Worm (Caenorhabditis elegans): ENCODE data around the gene C34C12.2.
"Not testable (repeated sequence)": the region's sequence is repeated elsewhere in the genome, so short reads cannot be mapped to it uniquely, and the experiment has no call there.

C34C12.2 gene

ce11 chrIII:3429761-3430160 is 23.8 kb upstream of the C34C12.2 start:
- TF ChIP-seq ztf-29 (GFP tag; IDR thresholded peaks at IDR 0.05) (no peak), T22C8.4 (GFP tag; IDR thresholded peaks at IDR 0.05) (peak; percentile 65)

DNA sequence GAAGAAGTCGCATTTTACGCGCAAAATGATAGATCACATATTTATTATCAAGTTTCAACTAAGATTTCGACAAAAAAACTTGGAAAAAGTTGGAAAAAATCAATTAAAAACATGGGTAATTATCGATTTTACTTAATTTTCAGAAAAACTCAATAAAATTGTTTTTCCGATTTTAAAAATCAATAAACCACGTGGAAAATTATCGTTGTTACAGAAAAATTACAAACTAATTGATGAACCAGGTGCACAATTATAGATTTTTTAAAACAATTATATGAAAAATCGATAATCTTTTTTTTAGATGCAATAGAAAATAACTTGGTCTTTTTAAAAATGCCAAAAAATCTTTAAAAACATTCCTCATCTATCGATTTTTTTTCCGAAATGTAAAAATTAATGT is 22.9 kb upstream of the C34C12.2 start:
- TF ChIP-seq flt-1 (GFP tag; IDR thresholded peaks at IDR 0.05) (no peak), klf-2 (GFP tag; conservative IDR thresholded peaks at IDR 0.05) (no peak), ztf-23 (GFP tag; IDR thresholded peaks at IDR 0.05) (no peak), ref-1 (GFP tag; conservative IDR thresholded peaks at IDR 0.05) (no peak)

DNA sequence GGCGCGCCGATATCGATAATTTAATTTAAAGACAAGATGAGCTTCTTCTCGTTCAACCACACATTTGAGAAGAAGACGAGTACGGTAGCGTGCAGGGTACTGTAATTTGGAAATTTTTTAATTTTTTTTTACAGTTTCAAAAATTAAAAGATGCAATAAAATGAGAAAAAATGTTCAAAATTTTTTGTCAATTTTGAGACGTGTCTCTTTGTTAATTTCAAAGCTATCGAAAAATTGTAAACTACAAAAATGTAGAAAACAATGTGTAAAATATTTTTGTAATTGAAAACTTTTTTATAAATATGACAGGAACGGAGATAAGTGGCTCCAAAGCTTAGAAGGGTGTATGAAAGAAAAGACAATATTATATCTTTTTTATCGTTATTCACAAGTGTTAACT is 22.2 kb upstream of the C34C12.2 start, which contains the start of gene K01A11.1:
K01A11.1 (minus strand) TSS at position 101 of the 400 bp plus-strand sequence.
- no peak for TF ChIP-seq ref-1 (GFP tag; conservative IDR thresholded peaks at IDR 0.05)
- TF ChIP-seq tab-1 (GFP tag; IDR thresholded peaks at IDR 0.05) = no peak
- no peak for TF ChIP-seq T22C8.4 (GFP tag; IDR thresholded peaks at IDR 0.05)
- TF ChIP-seq flt-1 (GFP tag; IDR thresholded peaks at IDR 0.05) = no peak
- TF ChIP-seq ztf-23 (GFP tag; IDR thresholded peaks at IDR 0.05) = no peak
- TF ChIP-seq klf-2 (GFP tag; conservative IDR thresholded peaks at IDR 0.05) = no peak
- no peak for TF ChIP-seq ztf-29 (GFP tag; IDR thresholded peaks at IDR 0.05)
- TF ChIP-seq cog-1 (tag; optimal IDR thresholded peaks at IDR 0.05) = no peak
- TF ChIP-seq med-1 (GFP tag; optimal IDR thresholded peaks at IDR 0.05; ENCODE audit: insufficient read depth) = no peak

ce11 chrIII:3435152-3435551 is 18.4 kb upstream of the C34C12.2 start:
- TF ChIP-seq klf-2 (GFP tag; conservative IDR thresholded peaks at IDR 0.05) (no peak), cog-1 (tag; optimal IDR thresholded peaks at IDR 0.05) (no peak), med-1 (GFP tag; optimal IDR thresholded peaks at IDR 0.05; ENCODE audit: insufficient read depth) (no peak), ztf-29 (GFP tag; IDR thresholded peaks at IDR 0.05) (no peak), ref-1 (GFP tag; conservative IDR thresholded peaks at IDR 0.05) (no peak), T22C8.4 (GFP tag; IDR thresholded peaks at IDR 0.05) (no peak), ztf-23 (GFP tag; IDR thresholded peaks at IDR 0.05) (no peak), tab-1 (GFP tag; IDR thresholded peaks at IDR 0.05) (no peak), flt-1 (GFP tag; IDR thresholded peaks at IDR 0.05) (no peak)

DNA sequence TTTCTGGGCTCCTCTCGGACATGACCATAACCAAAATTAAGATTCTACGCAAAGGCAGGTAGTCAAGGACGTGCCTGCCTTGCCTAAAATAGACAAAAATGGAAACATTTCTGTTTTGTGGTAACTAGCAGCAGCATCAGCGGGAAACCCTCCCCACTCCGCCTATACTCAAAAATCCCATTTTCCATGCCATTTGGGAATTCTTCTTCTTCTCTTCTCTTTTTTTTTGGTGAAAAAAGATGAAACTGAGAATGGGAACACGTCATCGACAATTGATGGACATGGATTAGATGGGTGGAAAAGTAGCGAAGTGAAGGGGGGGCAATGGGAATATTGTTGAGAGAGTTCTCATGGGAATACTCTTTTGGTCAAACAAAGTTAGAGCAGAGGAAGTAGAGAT is 16.4 kb upstream of the C34C12.2 start:
- TF ChIP-seq ref-1 (GFP tag; conservative IDR thresholded peaks at IDR 0.05) (no peak), med-1 (GFP tag; optimal IDR thresholded peaks at IDR 0.05; ENCODE audit: insufficient read depth) (no peak), ztf-29 (GFP tag; IDR thresholded peaks at IDR 0.05) (no peak)

- TF ChIP-seq cog-1 (tag; optimal IDR thresholded peaks at IDR 0.05) (no peak), tab-1 (GFP tag; IDR thresholded peaks at IDR 0.05) (no peak), ztf-29 (GFP tag; IDR thresholded peaks at IDR 0.05) (no peak), T22C8.4 (GFP tag; IDR thresholded peaks at IDR 0.05) (no peak), ztf-23 (GFP tag; IDR thresholded peaks at IDR 0.05) (no peak), ref-1 (GFP tag; conservative IDR thresholded peaks at IDR 0.05) (no peak)
Measured at ce11 chrIII:3444139-3444538, 9.4 kb upstream of the C34C12.2 start, which contains the start of gene spe-41. spe-41 (minus strand) TSS chrIII:3444210.

DNA sequence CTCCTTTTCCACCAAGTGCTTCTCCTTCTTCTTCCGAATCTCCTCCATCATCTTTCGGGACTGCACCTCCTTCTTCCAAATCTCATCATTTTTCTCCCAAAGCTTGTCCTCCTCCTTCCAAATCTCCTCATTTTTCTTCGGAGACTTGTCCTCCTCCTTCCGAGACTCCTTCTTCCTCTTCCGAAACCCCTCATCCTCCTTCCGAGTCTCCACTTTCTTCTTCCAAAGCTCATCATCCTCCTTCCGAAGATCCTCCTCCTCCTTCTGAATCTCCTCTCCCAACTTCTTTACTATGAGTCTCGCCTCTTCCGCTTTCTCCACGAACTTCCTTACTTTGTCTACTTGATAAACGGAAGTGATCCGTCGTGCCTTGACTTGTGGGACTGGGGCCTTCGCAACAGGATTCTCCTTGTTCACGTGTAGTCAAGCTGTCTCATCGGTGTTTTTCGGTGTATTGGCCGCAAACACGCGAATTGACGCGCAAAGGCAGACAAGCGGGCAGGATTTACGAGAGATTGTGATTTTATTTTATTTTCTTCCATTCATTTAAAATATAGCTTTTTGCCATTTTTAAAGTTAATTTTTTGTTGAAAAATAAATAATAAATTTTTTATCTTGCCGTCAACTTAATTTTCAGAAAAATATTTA is 899 bp upstream of the C34C12.2 start, which contains the start of the genes K01A11.3 and C34C12.12:
K01A11.3 (minus strand) TSS at position 51 of the 648 bp plus-strand sequence.
C34C12.12 (plus strand) TSS at position 632 of the 648 bp plus-strand sequence.
- TF ChIP-seq ztf-29 (GFP tag; IDR thresholded peaks at IDR 0.05) = no peak
- TF ChIP-seq flt-1 (GFP tag; IDR thresholded peaks at IDR 0.05) = no peak
- TF ChIP-seq T22C8.4 (GFP tag; IDR thresholded peaks at IDR 0.05) = no peak
- no peak for TF ChIP-seq med-1 (GFP tag; optimal IDR thresholded peaks at IDR 0.05; ENCODE audit: insufficient read depth)
- TF ChIP-seq tab-1 (GFP tag; IDR thresholded peaks at IDR 0.05) = no peak

- not testable (repeated sequence) for TF ChIP-seq ztf-29 (GFP tag; IDR thresholded peaks at IDR 0.05); T22C8.4 (GFP tag; IDR thresholded peaks at IDR 0.05); cog-1 (tag; optimal IDR thresholded peaks at IDR 0.05)
Measured at ce11 chrIII:3454045-3454444, 459 bp downstream of the C34C12.2 start, which contains the start of gene C34C12.1. C34C12.1 (plus strand) TSS chrIII:3454345.

DNA sequence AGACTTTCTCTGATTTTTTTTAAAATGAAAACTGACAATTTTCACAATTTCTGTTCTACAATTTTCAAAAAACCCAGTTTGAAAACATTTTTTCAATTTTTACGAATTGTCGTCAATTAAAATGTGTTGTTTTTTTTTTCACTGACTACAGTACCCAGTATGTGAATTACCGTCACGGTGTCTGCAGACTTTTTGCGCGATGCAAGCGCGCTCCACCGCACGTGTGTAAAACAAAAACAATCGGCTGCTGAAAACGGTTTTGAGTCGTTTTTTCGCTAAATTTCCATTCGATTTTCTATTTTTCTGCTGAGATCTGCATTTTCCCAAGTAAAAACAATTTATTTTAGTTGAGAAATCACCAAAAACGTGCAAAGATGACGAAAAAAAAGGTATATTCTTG is 2.6 kb downstream of the C34C12.2 start:
- no peak for TF ChIP-seq klf-2 (GFP tag; conservative IDR thresholded peaks at IDR 0.05)
- TF ChIP-seq ztf-23 (GFP tag; IDR thresholded peaks at IDR 0.05) = peak; percentile 77
- no peak for TF ChIP-seq ref-1 (GFP tag; conservative IDR thresholded peaks at IDR 0.05)
- no peak for TF ChIP-seq med-1 (GFP tag; optimal IDR thresholded peaks at IDR 0.05; ENCODE audit: insufficient read depth)
- peak; percentile 59 for TF ChIP-seq cog-1 (tag; optimal IDR thresholded peaks at IDR 0.05)
- TF ChIP-seq flt-1 (GFP tag; IDR thresholded peaks at IDR 0.05) = 0 out of 2 replicates have a peak, but pooled peaks have one; percentile 9
- no peak for TF ChIP-seq T22C8.4 (GFP tag; IDR thresholded peaks at IDR 0.05)

DNA sequence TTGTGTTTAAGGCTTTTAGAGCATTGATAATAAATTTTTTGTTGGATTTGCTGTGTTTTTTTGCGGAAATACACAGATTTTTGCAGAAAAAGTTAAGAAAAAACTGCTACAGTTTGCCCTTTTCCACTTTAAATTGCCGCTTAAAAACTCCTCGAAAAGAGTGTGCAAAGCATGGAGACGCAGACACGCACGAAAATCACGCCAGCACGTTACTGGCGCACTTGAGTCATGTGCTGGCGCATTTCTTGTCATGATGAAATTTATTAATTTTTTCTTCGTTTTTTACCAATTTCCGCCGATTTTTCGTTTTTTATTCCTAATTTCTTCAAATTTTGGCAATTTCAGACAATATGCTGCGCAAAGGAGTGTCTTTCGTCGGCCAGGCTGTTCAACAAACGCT is 6.5 kb downstream of the C34C12.2 start, which contains the start of gene C34C12.8:
C34C12.8 (plus strand) TSS at position 346 of the 400 bp plus-strand sequence.
- TF ChIP-seq cog-1 (tag; optimal IDR thresholded peaks at IDR 0.05) = peak; percentile 46
- TF ChIP-seq med-1 (GFP tag; optimal IDR thresholded peaks at IDR 0.05; ENCODE audit: insufficient read depth) = no peak
- TF ChIP-seq ztf-29 (GFP tag; IDR thresholded peaks at IDR 0.05) = no peak
- TF ChIP-seq tab-1 (GFP tag; IDR thresholded peaks at IDR 0.05) = no peak
- TF ChIP-seq T22C8.4 (GFP tag; IDR thresholded peaks at IDR 0.05) = no peak
- TF ChIP-seq flt-1 (GFP tag; IDR thresholded peaks at IDR 0.05) = peak; percentile 70; the same call in 1 of the 2 replicates
- peak; percentile 66; the same call in 1 of the 2 replicates for TF ChIP-seq ztf-23 (GFP tag; IDR thresholded peaks at IDR 0.05)

ce11 chrIII:3461403-3461802 is 7.8 kb downstream of the C34C12.2 start, which contains the start of gene pph-6:
pph-6 (plus strand) TSS chrIII:3461703.
- no peak for TF ChIP-seq med-1 (GFP tag; optimal IDR thresholded peaks at IDR 0.05; ENCODE audit: insufficient read depth)
- TF ChIP-seq tab-1 (GFP tag; IDR thresholded peaks at IDR 0.05) = no peak

Data from whole organism, midembryonic.